Fruit fly (Drosophila melanogaster): Measurements from ENCODE around the gene CG3618.

Gene CG3618

dm6 chr3L:20787835-20788380 lies 28.0 kb downstream of the CG3618 start, which contains the start of gene CG11396 (continued):
- TF ChIP-seq sna (GFP tag; IDR thresholded peaks at IDR 0.05; ENCODE audit: partially characterized antibody) (peak; percentile 88), pb (GFP tag; optimal IDR thresholded peaks at IDR 0.05) (no peak), CG13894 (tag; optimal IDR thresholded peaks at IDR 0.05) (no peak), scrt (GFP tag; optimal IDR thresholded peaks at IDR 0.05) (no peak), slp2 (GFP tag; optimal IDR thresholded peaks at IDR 0.05) (no peak), CG7271 (tag; optimal IDR thresholded peaks at IDR 0.05) (no peak), CG4282 (GFP tag; optimal IDR thresholded peaks at IDR 0.05) (no peak), CG14710 (tag; optimal IDR thresholded peaks at IDR 0.05) (peak; percentile 39), exex (tag; optimal IDR thresholded peaks at IDR 0.05) (no peak), CG8944 (GFP tag; optimal IDR thresholded peaks at IDR 0.05) (no peak), hkb (optimal IDR thresholded peaks at IDR 0.05) (no peak), hkb (GFP tag; IDR thresholded peaks at IDR 0.05) (no peak), CG8478 (optimal IDR thresholded peaks at IDR 0.05) (no peak), sens (GFP tag) (peak; percentile 52), CG1602 (GFP tag; optimal IDR thresholded peaks at IDR 0.05) (no peak), B-H1 (GFP tag; IDR thresholded peaks at IDR 0.05) (no peak), Pdp1 (GFP tag; optimal IDR thresholded peaks at IDR 0.05) (peak in 1 of 2 experiments; percentile 68), gt (GFP tag; IDR thresholded peaks at IDR 0.05) (no peak), hb (GFP tag; IDR thresholded peaks at IDR 0.05; ENCODE audit: partially characterized antibody) (peak; percentile 86), CG4730 (GFP tag; IDR thresholded peaks at IDR 0.05) (no peak), Sox100B (GFP tag; optimal IDR thresholded peaks at IDR 0.05) (no peak), crc (GFP tag; optimal IDR thresholded peaks at IDR 0.05) (no peak), dan (GFP tag; IDR thresholded peaks at IDR 0.05) (no peak), CG34422 (GFP tag; IDR thresholded peaks at IDR 0.05) (no peak), Fer3 (tag; optimal IDR thresholded peaks at IDR 0.05) (no peak), E2f2 (GFP tag; IDR thresholded peaks at IDR 0.05) (peak; percentile 98), CG11695 (GFP tag; IDR thresholded peaks at IDR 0.05) (no peak), CG15514 (GFP tag; optimal IDR thresholded peaks at IDR 0.05) (no peak), CG13624 (GFP tag; optimal IDR thresholded peaks at IDR 0.05) (peak; percentile 14), row (GFP tag; IDR thresholded peaks at IDR 0.05) (peak; percentile 45; the same call in 2 of the 3 replicates), CG17802 (tag; optimal IDR thresholded peaks at IDR 0.05) (no peak), CG7963 (GFP tag; IDR thresholded peaks at IDR 0.05; ENCODE audit: partially characterized antibody) (peak; percentile 94), Hr3 (GFP tag; optimal IDR thresholded peaks at IDR 0.05) (no peak), grn (GFP tag; optimal IDR thresholded peaks at IDR 0.05) (no peak), CG4617 (GFP tag; optimal IDR thresholded peaks at IDR 0.05; ENCODE audit: borderline replicate concordance) (peak; percentile 33), CG11398 (GFP tag; optimal IDR thresholded peaks at IDR 0.05) (no peak), Hr39 (optimal IDR thresholded peaks at IDR 0.05) (no peak), CG16815 (GFP tag; optimal IDR thresholded peaks at IDR 0.05) (no peak), CG3847 (GFP tag; IDR thresholded peaks at IDR 0.05) (peak; percentile 24; the same call in 1 of the 2 replicates), CG5953 (GFP tag; IDR thresholded peaks at IDR 0.05) (no peak), Meics (GFP tag; optimal IDR thresholded peaks at IDR 0.05) (no peak), CG1832 (GFP tag; optimal IDR thresholded peaks at IDR 0.05) (no peak), zen2 (GFP tag; IDR thresholded peaks at IDR 0.05; ENCODE audit: partially characterized antibody) (peak; percentile 94), Xbp1 (GFP tag; optimal IDR thresholded peaks at IDR 0.05) (no peak), yki (optimal IDR thresholded peaks at IDR 0.05) (no peak), CG2678 (tag; optimal IDR thresholded peaks at IDR 0.05) (no peak), CG34224 (GFP tag; IDR thresholded peaks at IDR 0.05; ENCODE audit: partially characterized antibody) (peak; percentile 95), CG30020 (tag; optimal IDR thresholded peaks at IDR 0.05) (no peak), tup (GFP tag; optimal IDR thresholded peaks at IDR 0.05) (no peak), sisA (GFP tag; IDR thresholded peaks at IDR 0.05) (no peak), CG16813 (GFP tag; IDR thresholded peaks at IDR 0.05; ENCODE audit: partially characterized antibody) (peak; percentile 90), Med (GFP tag) (peak; percentile 81)

Data from whole organism, embryonic.